Fruit fly (Drosophila melanogaster): Measurements from ENCODE around the gene Jon99Cii.
"Not testable (repeated sequence)": the region's sequence is repeated elsewhere in the genome, so short reads cannot be mapped to it uniquely, and the experiment has no call there.

Jon99Cii gene

DNA sequence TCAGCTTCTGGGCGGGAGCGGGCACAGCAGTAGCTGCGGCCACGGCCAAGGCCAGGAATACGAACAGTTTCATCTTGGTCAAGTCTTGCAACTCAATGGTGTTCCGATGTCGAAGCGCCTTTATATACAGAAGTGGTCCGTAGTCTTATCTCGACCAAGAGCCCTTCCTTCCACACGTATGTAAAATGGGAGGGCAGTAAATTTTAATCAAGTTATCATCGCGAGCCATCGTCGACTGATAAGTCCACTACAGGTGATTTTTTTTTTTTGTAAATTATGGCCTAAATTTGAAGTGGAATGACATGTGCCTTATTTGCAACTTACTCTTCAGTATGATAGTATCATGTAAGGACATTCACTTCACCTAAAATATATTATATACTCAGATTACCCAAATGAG is at the start of gene Jon99Cii:
Jon99Cii (minus strand) TSS at position 101 of the 400 bp plus-strand sequence.
- not testable (repeated sequence) for TF ChIP-seq Dll (optimal IDR thresholded peaks at IDR 0.05); EcR (GFP tag; optimal IDR thresholded peaks at IDR 0.05); CG8478 (optimal IDR thresholded peaks at IDR 0.05)

DNA sequence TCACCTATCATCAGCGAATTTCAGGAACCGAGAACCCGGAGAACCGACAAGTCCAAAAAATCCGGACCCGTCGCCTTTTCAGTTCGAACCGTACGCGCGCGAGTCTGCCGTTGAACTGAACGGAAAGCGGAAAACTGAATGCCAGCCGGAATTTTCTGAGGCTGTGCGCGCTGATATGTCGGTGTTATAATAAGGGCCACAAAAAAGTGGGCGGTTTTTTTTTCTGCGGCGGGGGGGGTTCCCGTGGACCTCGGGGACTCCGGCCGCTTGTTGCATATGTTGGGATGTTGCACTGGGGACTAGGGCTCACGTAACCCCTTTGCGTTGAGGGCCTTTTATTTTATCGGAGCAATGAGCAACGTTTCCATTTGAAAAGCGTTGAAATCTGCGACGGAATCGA is 44.9 kb upstream of the Jon99Cii start, which contains the start of gene TkR99D:
TkR99D (minus strand) TSS at position 101 of the 400 bp plus-strand sequence.
- TF ChIP-seq usp (GFP tag; optimal IDR thresholded peaks at IDR 0.05) (no peak), EcR (GFP tag; optimal IDR thresholded peaks at IDR 0.05) (no peak), psq (optimal IDR thresholded peaks at IDR 0.05) (no peak), Dll (optimal IDR thresholded peaks at IDR 0.05) (no peak), pan (optimal IDR thresholded peaks at IDR 0.05) (no peak), CG8478 (optimal IDR thresholded peaks at IDR 0.05) (no peak)

DNA sequence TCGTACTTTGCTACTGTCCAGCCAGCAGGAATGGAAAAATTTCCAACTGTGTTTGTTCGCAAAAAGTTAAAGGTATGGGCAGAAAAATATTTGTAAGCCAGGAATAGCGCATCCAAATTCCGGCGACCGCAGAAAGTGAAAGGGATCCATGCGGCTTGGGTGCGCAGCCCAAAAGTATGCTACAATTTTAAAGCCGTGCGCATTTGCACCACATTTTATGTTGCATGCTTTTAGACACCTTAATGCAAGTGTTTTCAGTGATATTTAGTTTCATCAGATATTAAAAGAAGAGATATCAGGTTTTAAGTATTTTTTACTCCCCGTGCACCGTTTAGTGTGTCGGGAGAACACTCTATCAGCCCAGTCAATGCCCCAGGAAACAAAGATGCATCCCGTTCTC is 38.7 kb upstream of the Jon99Cii start:
- no peak for TF ChIP-seq Dll (optimal IDR thresholded peaks at IDR 0.05)
- no peak for TF ChIP-seq psq (optimal IDR thresholded peaks at IDR 0.05)
- TF ChIP-seq EcR (GFP tag; optimal IDR thresholded peaks at IDR 0.05): no peak
- no peak for TF ChIP-seq CG8478 (optimal IDR thresholded peaks at IDR 0.05)
- no peak for TF ChIP-seq pan (optimal IDR thresholded peaks at IDR 0.05)
- TF ChIP-seq usp (GFP tag; optimal IDR thresholded peaks at IDR 0.05): no peak

DNA sequence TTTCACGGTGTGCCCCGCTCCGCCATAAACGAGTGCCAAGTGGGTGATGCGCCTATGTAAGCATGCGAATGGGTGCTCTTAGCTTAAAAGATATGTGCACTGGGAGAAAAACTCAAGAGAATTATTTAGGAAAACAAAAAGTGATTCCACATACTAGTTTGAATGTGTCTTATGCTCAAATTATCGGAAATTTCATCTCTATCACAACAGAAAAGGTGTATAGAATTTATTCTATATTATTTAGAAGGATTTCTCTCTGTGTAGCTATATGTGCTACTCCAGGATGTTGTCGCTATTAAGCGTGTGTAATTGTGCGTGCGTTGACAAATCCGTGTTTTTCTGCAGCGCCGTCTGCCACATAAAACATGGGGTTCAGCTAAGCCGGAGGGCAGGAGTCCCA is 34.9 kb upstream of the Jon99Cii start:
- no peak for TF ChIP-seq psq (optimal IDR thresholded peaks at IDR 0.05)
- no peak for TF ChIP-seq EcR (GFP tag; optimal IDR thresholded peaks at IDR 0.05)
- TF ChIP-seq CG8478 (optimal IDR thresholded peaks at IDR 0.05): no peak
- no peak for TF ChIP-seq Dll (optimal IDR thresholded peaks at IDR 0.05)
- no peak for TF ChIP-seq pan (optimal IDR thresholded peaks at IDR 0.05)
- TF ChIP-seq usp (GFP tag; optimal IDR thresholded peaks at IDR 0.05): no peak

DNA sequence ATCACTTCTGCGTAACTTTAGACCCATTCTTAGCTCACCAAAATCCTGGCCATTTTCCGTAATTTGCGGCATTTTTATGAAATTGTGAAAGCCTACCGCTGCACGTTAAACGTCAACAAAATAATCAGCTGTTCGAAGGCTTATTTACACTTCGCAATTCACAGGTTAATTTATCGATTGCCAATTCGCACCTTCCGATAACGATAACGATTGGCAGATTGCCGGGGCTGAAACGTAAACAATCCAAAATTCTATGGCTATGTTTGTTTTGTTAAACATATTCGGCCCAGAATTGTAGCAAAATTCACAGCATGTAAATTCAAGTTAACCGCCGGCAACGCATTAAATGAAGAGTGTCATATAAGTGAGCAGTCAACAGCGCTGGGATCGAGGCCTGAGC is 11.3 kb upstream of the Jon99Cii start, which contains the start of the genes eIF2Balpha and Vps13B:
eIF2Balpha (minus strand) TSS at position 133 of the 400 bp plus-strand sequence.
Vps13B (plus strand) TSS at position 223 of the 400 bp plus-strand sequence.
- TF ChIP-seq usp (GFP tag; optimal IDR thresholded peaks at IDR 0.05) (no peak), Dll (optimal IDR thresholded peaks at IDR 0.05) (no peak), psq (optimal IDR thresholded peaks at IDR 0.05) (no peak), EcR (GFP tag; optimal IDR thresholded peaks at IDR 0.05) (no peak)

DNA sequence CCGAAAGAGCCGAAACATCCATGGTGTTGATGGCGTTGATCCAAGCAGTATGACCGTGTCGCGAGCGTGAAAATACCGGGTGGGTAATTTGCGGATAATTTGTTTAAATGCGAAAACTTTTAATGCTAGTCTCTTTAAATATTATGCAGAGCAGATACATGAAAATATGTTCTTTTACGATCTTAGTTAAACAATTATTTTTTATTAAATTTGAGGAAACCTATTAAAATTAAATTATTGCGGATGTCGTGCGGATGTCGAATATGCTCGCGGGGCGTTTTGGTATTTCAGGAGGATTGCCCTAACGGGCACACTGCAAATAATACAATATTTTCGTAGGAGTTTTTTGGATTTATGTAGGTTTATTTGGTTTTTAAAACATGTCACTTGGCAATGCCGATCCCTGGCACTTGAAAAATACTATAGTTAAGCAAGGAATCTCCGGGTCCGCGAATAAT is 8.6 kb upstream of the Jon99Cii start, which contains the start of the genes Cog7, CG42557 and CG42558:
Cog7 (minus strand) TSS at position 51 of the 458 bp plus-strand sequence.
CG42557 (plus strand) TSS at position 281 of the 458 bp plus-strand sequence.
CG42558 (plus strand) TSS at position 281 of the 458 bp plus-strand sequence.
- no peak for TF ChIP-seq EcR (GFP tag; optimal IDR thresholded peaks at IDR 0.05)
- no peak for TF ChIP-seq usp (GFP tag; optimal IDR thresholded peaks at IDR 0.05)
- no peak for TF ChIP-seq pan (optimal IDR thresholded peaks at IDR 0.05)
- no peak for TF ChIP-seq Dll (optimal IDR thresholded peaks at IDR 0.05)
- no peak for TF ChIP-seq CG8478 (optimal IDR thresholded peaks at IDR 0.05)

DNA sequence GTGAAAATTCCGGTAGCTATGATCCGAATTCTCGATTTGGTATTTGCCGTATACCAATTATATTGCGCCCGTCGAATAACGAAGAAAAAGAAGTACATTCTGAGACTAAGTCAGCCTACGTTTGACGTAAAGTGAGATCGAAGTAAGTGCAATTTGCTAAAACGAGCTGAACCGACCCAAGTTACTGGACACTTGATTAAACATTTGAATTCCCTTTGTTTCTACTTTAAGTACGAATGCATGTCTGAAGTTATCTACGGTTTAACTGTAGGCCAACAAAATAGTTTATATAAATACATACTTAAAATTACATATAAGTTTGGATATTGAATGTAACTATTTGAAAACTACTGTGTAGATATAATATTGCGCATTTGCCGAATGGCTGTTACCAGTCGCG is 5.9 kb upstream of the Jon99Cii start, which contains the start of gene alpha-Man-Ic:
alpha-Man-Ic (minus strand) TSS at position 101 of the 400 bp plus-strand sequence.
- TF ChIP-seq CG8478 (optimal IDR thresholded peaks at IDR 0.05) (no peak), pan (optimal IDR thresholded peaks at IDR 0.05) (no peak), psq (optimal IDR thresholded peaks at IDR 0.05) (no peak), EcR (GFP tag; optimal IDR thresholded peaks at IDR 0.05) (no peak)

DNA sequence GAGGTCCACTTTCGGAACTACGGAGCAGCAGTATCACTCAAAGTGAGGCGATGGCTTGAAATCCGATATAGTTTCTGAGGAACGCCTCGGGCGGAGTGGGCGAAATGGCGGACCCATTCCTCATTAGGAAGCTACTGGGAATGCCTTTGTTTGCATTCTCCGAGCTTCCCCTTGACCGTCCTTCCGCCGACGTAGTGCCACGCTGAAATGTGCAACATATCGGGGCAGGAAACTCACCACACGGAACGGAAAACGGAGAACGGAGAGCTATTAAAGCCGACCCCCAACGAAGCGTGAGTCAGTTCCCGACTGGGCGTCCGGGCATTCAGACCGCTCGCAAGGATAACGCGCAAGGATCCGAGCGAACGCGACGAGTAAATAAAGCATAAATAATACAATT is 2.5 kb upstream of the Jon99Cii start, which contains the start of gene CG15522:
CG15522 (plus strand) TSS at position 301 of the 400 bp plus-strand sequence.
- TF ChIP-seq psq (optimal IDR thresholded peaks at IDR 0.05) (no peak), Dll (optimal IDR thresholded peaks at IDR 0.05) (no peak), EcR (GFP tag; optimal IDR thresholded peaks at IDR 0.05) (no peak), usp (GFP tag; optimal IDR thresholded peaks at IDR 0.05) (no peak), CG8478 (optimal IDR thresholded peaks at IDR 0.05) (no peak), pan (optimal IDR thresholded peaks at IDR 0.05) (no peak)

DNA sequence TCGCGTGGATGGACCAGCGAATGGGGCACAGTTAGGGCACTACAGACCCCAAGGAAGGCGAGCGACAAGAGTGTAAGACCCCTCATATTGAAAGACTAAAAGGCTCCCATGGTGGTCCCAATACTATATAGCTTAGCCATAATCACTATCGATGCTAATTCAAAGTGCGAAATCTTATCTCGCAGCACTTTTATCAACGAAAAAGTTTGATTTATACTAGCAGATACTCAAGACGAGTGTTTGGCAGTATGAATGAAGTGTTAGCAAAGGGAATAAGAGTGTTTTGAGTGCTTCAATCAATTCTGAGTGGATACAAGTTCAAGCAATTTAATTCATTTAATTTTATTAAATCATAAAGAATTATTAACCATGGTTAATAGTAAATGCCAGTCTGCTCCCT is 1.7 kb upstream of the Jon99Cii start, which contains the start of gene Jon99Ci:
Jon99Ci (minus strand) TSS at position 101 of the 400 bp plus-strand sequence.
- TF ChIP-seq pan (optimal IDR thresholded peaks at IDR 0.05) (no peak), usp (GFP tag; optimal IDR thresholded peaks at IDR 0.05) (no peak), psq (optimal IDR thresholded peaks at IDR 0.05) (no peak), EcR (GFP tag; optimal IDR thresholded peaks at IDR 0.05) (no peak), Dll (optimal IDR thresholded peaks at IDR 0.05) (no peak), CG8478 (optimal IDR thresholded peaks at IDR 0.05) (no peak)

DNA sequence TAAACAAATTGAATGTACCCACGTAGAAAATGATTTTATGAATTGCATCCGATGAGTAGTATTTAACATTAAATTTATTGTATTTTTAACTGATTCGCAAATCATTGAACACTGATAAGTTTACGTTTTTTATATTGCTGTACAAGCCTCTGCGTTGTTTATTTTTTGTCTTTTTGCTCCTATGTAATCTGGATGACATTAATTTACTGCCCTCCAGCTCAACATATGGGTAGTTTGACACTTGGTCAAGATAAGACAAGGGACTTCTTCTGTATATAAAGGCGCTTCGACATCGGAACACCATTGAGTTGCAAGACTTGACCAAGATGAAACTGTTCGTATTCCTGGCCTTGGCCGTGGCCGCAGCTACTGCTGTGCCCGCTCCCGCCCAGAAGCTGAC is 2.5 kb downstream of the Jon99Cii start, which contains the start of gene Jon99Ciii:
Jon99Ciii (plus strand) TSS at position 301 of the 400 bp plus-strand sequence.
- not testable (repeated sequence) for TF ChIP-seq psq (optimal IDR thresholded peaks at IDR 0.05); usp (GFP tag; optimal IDR thresholded peaks at IDR 0.05); Dll (optimal IDR thresholded peaks at IDR 0.05)

DNA sequence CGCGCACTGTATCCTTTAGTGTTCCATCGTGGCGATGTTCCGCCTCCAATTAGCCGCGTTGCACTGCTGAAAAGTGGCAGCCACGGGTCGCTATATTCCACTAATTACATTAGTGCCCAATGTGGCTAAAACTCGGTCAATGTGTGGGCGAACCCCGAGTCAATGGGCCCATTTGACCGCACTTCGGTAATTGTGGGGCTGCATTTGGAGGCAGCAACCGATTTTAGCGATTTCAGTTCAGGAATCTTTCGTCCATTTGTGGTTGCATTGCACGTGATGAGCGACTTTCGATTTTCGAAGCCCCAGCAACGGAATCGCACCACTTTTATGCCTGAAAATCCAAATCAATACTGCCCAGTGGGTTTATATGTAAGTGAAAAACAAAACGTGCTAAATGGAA is 4.2 kb downstream of the Jon99Cii start, which contains the start of gene trp:
trp (minus strand) TSS at position 101 of the 400 bp plus-strand sequence.
- TF ChIP-seq usp (GFP tag; optimal IDR thresholded peaks at IDR 0.05) (no peak), Dll (optimal IDR thresholded peaks at IDR 0.05) (no peak), psq (optimal IDR thresholded peaks at IDR 0.05) (no peak)

DNA sequence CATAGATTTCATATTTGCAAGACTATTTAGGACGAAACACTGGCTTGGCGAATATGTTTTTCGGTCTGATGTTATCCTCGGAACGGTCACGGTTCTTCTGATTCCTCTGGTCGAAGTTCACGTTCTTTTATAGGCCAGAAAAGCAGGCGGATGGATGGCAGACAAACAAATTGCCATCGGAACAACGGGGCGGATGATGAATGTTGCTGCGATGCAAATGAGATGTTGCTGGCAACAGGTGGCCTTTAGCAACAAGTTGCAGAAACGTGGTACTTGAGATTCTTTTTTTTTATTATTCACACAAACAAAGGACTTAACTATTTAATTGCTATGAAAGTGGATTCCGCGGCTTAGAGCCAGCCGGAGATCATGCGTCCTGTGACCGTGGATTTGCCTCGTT is 10.2 kb downstream of the Jon99Cii start, which contains the start of gene Capa:
Capa (minus strand) TSS at position 101 of the 400 bp plus-strand sequence.
- no peak for TF ChIP-seq EcR (GFP tag; optimal IDR thresholded peaks at IDR 0.05)
- TF ChIP-seq usp (GFP tag; optimal IDR thresholded peaks at IDR 0.05): no peak
- no peak for TF ChIP-seq psq (optimal IDR thresholded peaks at IDR 0.05)
- TF ChIP-seq Dll (optimal IDR thresholded peaks at IDR 0.05): no peak
- no peak for TF ChIP-seq CG8478 (optimal IDR thresholded peaks at IDR 0.05)
- TF ChIP-seq pan (optimal IDR thresholded peaks at IDR 0.05): no peak
